Worm (Caenorhabditis elegans): ENCODE data around the gene clec-203.

Gene clec-203

DNA sequence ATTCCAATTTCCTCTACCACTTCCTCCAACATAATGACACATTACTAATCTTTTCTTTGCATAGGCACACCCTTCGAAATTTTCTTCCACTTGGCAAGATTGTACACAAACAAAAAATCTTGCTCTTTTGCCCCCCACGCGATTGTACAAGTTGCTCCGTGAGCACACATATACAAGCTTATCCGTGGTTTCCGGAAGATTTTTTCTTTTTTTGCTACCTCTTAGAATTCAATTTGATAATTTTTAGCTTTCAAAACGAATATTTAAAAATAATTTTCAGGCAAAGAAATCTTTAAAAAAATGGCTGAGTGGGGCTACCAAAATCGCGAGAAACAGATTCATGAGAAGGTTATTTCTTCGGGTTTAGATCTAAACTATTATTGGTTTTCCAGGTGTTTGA, 24.6 kb downstream of the clec-203 start, which contains the start of gene Y50D4B.1:
Gene Y50D4B.1 (plus strand): TSS at position 301 of the 400 bp plus-strand sequence.
- no peak for TF ChIP-seq unc-62 (GFP tag; optimal IDR thresholded peaks at IDR 0.05)

ce11 chrV:1120101-1120500, 32.0 kb downstream of the clec-203 start:
- TF ChIP-seq unc-62 (GFP tag; optimal IDR thresholded peaks at IDR 0.05): no peak

DNA sequence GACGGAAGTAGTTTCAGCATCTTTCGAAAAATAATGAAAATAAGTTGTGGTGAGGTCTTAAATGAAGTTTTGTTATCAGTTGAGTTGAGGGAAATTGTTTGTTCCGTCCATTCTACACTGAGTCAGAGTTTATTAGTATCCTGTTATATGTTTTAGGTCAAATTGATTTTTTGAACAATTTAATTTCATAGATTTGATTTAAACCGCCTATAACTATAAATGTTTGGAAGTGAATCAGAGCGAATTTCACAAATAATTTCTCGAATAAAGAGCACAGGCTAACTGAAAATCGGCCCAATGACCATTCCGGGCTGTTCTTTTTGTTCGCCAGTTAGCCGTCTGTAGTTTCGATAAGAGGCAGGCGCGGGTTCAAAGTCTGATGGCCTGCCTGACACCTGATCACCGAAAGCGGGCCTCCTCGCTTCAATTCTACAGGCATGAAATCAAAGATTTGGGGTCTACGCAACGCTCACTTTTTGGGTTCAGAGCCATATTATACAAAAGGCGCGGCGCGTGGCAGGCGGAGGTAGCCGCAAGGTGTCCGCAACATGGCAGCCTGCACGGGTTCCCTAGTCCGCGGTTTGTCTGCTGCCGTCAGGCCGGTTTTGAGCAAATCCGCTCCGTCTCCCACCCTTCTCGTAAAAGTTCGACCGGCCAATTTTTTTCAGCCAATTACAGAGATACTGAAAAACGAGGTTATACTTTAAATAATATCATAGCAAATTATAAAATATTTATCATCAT, 44.0 kb downstream of the clec-203 start, which contains the start of gene W07B8.4:
Gene W07B8.4 (minus strand): TSS at position 51 of the 744 bp plus-strand sequence.
- no peak for TF ChIP-seq unc-62 (GFP tag; optimal IDR thresholded peaks at IDR 0.05)

ce11 chrV:1133223-1133622, 45.1 kb downstream of the clec-203 start:
- no peak for TF ChIP-seq unc-62 (GFP tag; optimal IDR thresholded peaks at IDR 0.05)

- TF ChIP-seq unc-62 (GFP tag; optimal IDR thresholded peaks at IDR 0.05): no peak
Measured at ce11 chrV:1133840-1134239, 45.8 kb downstream of the clec-203 start, which contains the start of gene cpr-5. Gene cpr-5, minus strand, starts transcription at chrV:1134036.

DNA sequence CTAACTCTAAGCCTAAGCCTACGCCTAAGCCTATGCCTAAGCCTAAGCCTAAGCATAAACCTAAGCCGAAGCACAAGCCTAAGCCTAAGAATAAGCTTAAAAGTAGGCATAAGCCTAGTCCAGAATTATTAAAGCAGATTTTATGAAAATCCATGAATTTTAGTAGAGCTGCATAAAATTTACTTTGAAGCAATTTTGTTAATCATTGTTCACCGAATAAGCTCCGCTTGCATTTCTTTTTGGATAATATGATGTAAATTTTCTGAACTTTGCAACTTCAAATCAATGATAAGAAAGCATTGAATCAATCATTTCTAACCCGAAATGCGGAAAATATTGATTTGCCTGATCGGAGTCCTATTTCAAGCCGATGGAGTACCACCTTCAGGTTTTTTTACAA, 46.2 kb downstream of the clec-203 start, which contains the start of gene cpr-8:
Gene cpr-8 (plus strand): TSS at position 301 of the 400 bp plus-strand sequence.
- TF ChIP-seq unc-62 (GFP tag; optimal IDR thresholded peaks at IDR 0.05): no peak
